Worm (Caenorhabditis elegans): ENCODE measurements around the gene ZK287.9.

The ZK287.9 gene

ce11 chrV:9632348-9632747 lies 46.8 kb upstream of the ZK287.9 start:
- TF ChIP-seq egrh-3 (GFP tag; IDR thresholded peaks at IDR 0.05), result peak; percentile 97
- no peak for TF ChIP-seq repo-1 (tag; optimal IDR thresholded peaks at IDR 0.05)
- TF ChIP-seq dpff-1 (tag; optimal IDR thresholded peaks at IDR 0.05), result no peak
- no peak for TF ChIP-seq lag-1 (GFP tag; IDR thresholded peaks at IDR 0.05)
- TF ChIP-seq madf-6 (GFP tag; IDR thresholded peaks at IDR 0.05), result no peak
- no peak for TF ChIP-seq Y53F4B.3 (GFP tag; IDR thresholded peaks at IDR 0.05)
- TF ChIP-seq F37B4.10 (GFP tag; IDR thresholded peaks at IDR 0.05), result peak; percentile 82; the same call in 1 of the 2 replicates
- no peak for TF ChIP-seq athp-1 (tag; optimal IDR thresholded peaks at IDR 0.05)
- 0 out of 2 replicates have a peak, but pooled peaks have one; percentile 17 for TF ChIP-seq dox-1 (GFP tag; IDR thresholded peaks at IDR 0.05)
- peak; percentile 34; the same call in 1 of the 2 replicates for TF ChIP-seq mcd-1 (GFP tag; IDR thresholded peaks at IDR 0.05)
- no peak for TF ChIP-seq F23B12.7 (tag; optimal IDR thresholded peaks at IDR 0.05; ENCODE audit: insufficient read depth)
- TF ChIP-seq mes-4 (tag; optimal IDR thresholded peaks at IDR 0.05), result no peak
- TF ChIP-seq hmg-1.2 (GFP tag; IDR thresholded peaks at IDR 0.05), result no peak

- no peak for TF ChIP-seq nfya-1 (tag; optimal IDR thresholded peaks at IDR 0.05; ENCODE audit: borderline replicate concordance, insufficient read depth)
- TF ChIP-seq sptf-2 (GFP tag; optimal IDR thresholded peaks at IDR 0.05), result no peak
- no peak for TF ChIP-seq rec-8 (tag; optimal IDR thresholded peaks at IDR 0.05)
- TF ChIP-seq ztf-6 (GFP tag; IDR thresholded peaks at IDR 0.05), result no peak
- no peak for TF ChIP-seq rpc-1 (optimal IDR thresholded peaks at IDR 0.05)
- no peak for TF ChIP-seq rpc-1 (tag; optimal IDR thresholded peaks at IDR 0.05)
- TF ChIP-seq ceh-100 (GFP tag; IDR thresholded peaks at IDR 0.05), result no peak
- TF ChIP-seq him-1 (tag; optimal IDR thresholded peaks at IDR 0.05), result no peak
- TF ChIP-seq hlh-26 (GFP tag; conservative IDR thresholded peaks at IDR 0.05), result no peak
- TF ChIP-seq zim-3 (tag; optimal IDR thresholded peaks at IDR 0.05), result no peak
- no peak for TF ChIP-seq F23B12.7 (tag; optimal IDR thresholded peaks at IDR 0.05; ENCODE audit: insufficient read depth)
- no peak for TF ChIP-seq athp-1 (tag; optimal IDR thresholded peaks at IDR 0.05)
- no peak for TF ChIP-seq fkh-3 (tag; optimal IDR thresholded peaks at IDR 0.05)
Observed at ce11 chrV:9633313-9633712, 45.8 kb upstream of the ZK287.9 start, which contains the start of gene col-147. Gene col-147 (minus strand): TSS chrV:9633338.

- TF ChIP-seq lir-1 (GFP tag; conservative IDR thresholded peaks at IDR 0.05), result no peak
- peak; percentile 3 for TF ChIP-seq lin-54 (GFP tag; optimal IDR thresholded peaks at IDR 0.05)
- TF ChIP-seq F55B11.4 (tag; optimal IDR thresholded peaks at IDR 0.05; ENCODE audit: borderline replicate concordance, insufficient read depth), result no peak
- no peak for TF ChIP-seq aptf-2 (GFP tag; conservative IDR thresholded peaks at IDR 0.05)
- no peak for TF ChIP-seq ztf-25 (GFP tag; IDR thresholded peaks at IDR 0.05)
- TF ChIP-seq ets-4 (GFP tag; optimal IDR thresholded peaks at IDR 0.05), result no peak
- TF ChIP-seq ceh-40 (GFP tag; IDR thresholded peaks at IDR 0.05), result no peak
- no peak for TF ChIP-seq madf-10 (tag; optimal IDR thresholded peaks at IDR 0.05)
- TF ChIP-seq snpc-1.1 (tag; optimal IDR thresholded peaks at IDR 0.05; ENCODE audit: insufficient read depth), result no peak
- no peak for TF ChIP-seq F10E7.11 (tag; optimal IDR thresholded peaks at IDR 0.05)
- no peak for TF ChIP-seq B0019.2 (GFP tag; conservative IDR thresholded peaks at IDR 0.05)
- no peak for TF ChIP-seq egl-18 (GFP tag; IDR thresholded peaks at IDR 0.05)
- TF ChIP-seq ceh-27 (GFP tag; optimal IDR thresholded peaks at IDR 0.05), result no peak
- TF ChIP-seq hlh-26 (GFP tag; conservative IDR thresholded peaks at IDR 0.05), result no peak
- TF ChIP-seq D2030.7 (GFP tag; IDR thresholded peaks at IDR 0.05), result 0 out of 2 replicates have a peak, but pooled peaks have one; percentile 14
- no peak for TF ChIP-seq mes-4 (tag; optimal IDR thresholded peaks at IDR 0.05)
- TF ChIP-seq lin-35 (GFP tag; optimal IDR thresholded peaks at IDR 0.05), result no peak
- TF ChIP-seq lsl-1 (GFP tag; optimal IDR thresholded peaks at IDR 0.05), result peak; percentile 26
- no peak for TF ChIP-seq rcor-1 (GFP tag; IDR thresholded peaks at IDR 0.05)
- TF ChIP-seq nhr-90 (tag; optimal IDR thresholded peaks at IDR 0.05), result no peak
- peak; percentile 34 for TF ChIP-seq dpl-1 (GFP tag; optimal IDR thresholded peaks at IDR 0.05)
- no peak for TF ChIP-seq lin-40 (tag; optimal IDR thresholded peaks at IDR 0.05)
- peak; percentile 48; the same call in 1 of the 2 replicates for TF ChIP-seq madf-6 (GFP tag; IDR thresholded peaks at IDR 0.05)
- TF ChIP-seq lag-1 (GFP tag; IDR thresholded peaks at IDR 0.05), result no peak
- TF ChIP-seq efl-1 (GFP tag; optimal IDR thresholded peaks at IDR 0.05), result peak; percentile 74
- TF ChIP-seq C06A6.2 (GFP tag; conservative IDR thresholded peaks at IDR 0.05), result no peak
- TF ChIP-seq F23B12.7 (tag; optimal IDR thresholded peaks at IDR 0.05; ENCODE audit: insufficient read depth), result no peak
Observed at ce11 chrV:9645507-9645906, 33.6 kb upstream of the ZK287.9 start, which contains the start of the genes atl-1 and hcp-2. Gene atl-1 (minus strand): TSS chrV:9645595. Gene hcp-2 (plus strand): TSS chrV:9645859.

Measured in whole organism, young adult.